Fruit fly (Drosophila melanogaster) whole organism, adult: Measurements from ENCODE around the gene CG14406.

Experiments used
- CG11617 ChIP-seq: fragments of 200-800 bp; sonication (Bioruptor generic); optimal IDR thresholded peaks from 2 replicates; lab custom pipeline; 2017; ENCODE audit warnings: mild to moderate bottlenecking, missing biosample characterization, missing genetic modification reagents, missing genetic modification characterization
- CG12768 ChIP-seq: fragments of 200-800 bp; sonication (Bioruptor generic); optimal IDR thresholded peaks from 2 replicates; lab custom pipeline; 2017; ENCODE audit warnings: missing biosample characterization, missing genetic modification characterization, mild to moderate bottlenecking, moderate library complexity, missing genetic modification reagents
- CG14711 ChIP-seq: fragments of 200-800 bp; sonication (Bioruptor generic); optimal IDR thresholded peaks from 2 replicates; lab custom pipeline; 2018; ENCODE audit warnings: missing biosample characterization, mild to moderate bottlenecking, missing genetic modification characterization, moderate library complexity
- CG1620 ChIP-seq: fragments of 200-800 bp; sonication (Bioruptor generic); optimal IDR thresholded peaks from 2 replicates; lab custom pipeline; 2016; ENCODE audit warnings: missing biosample characterization, missing genetic modification characterization
- CG33017 ChIP-seq: fragments of 200-800 bp; sonication (Bioruptor generic); optimal IDR thresholded peaks from 2 replicates; lab custom pipeline; 2018; ENCODE audit warnings: missing biosample characterization, mild to moderate bottlenecking, missing genetic modification characterization, moderate library complexity
- CG5204 ChIP-seq: fragments of 200-800 bp; sonication (Bioruptor generic); optimal IDR thresholded peaks from 2 replicates; lab custom pipeline; 2016; ENCODE audit warnings: missing biosample characterization, missing genetic modification characterization
- CG7045 ChIP-seq: fragments of 200-800 bp; sonication (Bioruptor generic); optimal IDR thresholded peaks from 2 replicates; lab custom pipeline; 2017; ENCODE audit warnings: missing biosample characterization, mild to moderate bottlenecking, missing genetic modification characterization
- CG7101 ChIP-seq: fragments of 200-800 bp; sonication (Bioruptor generic); optimal IDR thresholded peaks from 2 replicates; lab custom pipeline; 2018; ENCODE audit warnings: missing biosample characterization, mild to moderate bottlenecking, missing genetic modification characterization, moderate library complexity
- Clk ChIP-seq: fragments of 200-800 bp; sonication (Bioruptor generic); optimal IDR thresholded peaks from 2 replicates; lab custom pipeline; 2017; ENCODE audit warnings: missing biosample characterization, missing genetic modification characterization
- Crg-1 ChIP-seq: fragments of 200-800 bp; sonication (Bioruptor generic); optimal IDR thresholded peaks from 2 replicates; lab custom pipeline; 2016; ENCODE audit warnings: missing biosample characterization, missing genetic modification characterization
- Hr96 ChIP-seq: fragments of 200-800 bp; sonication (Bioruptor generic); optimal IDR thresholded peaks from 2 replicates; lab custom pipeline; 2016; ENCODE audit warnings: missing biosample characterization, missing genetic modification characterization
- Mnt ChIP-seq: fragments of 200-800 bp; sonication (Bioruptor generic); optimal IDR thresholded peaks from 2 replicates; lab custom pipeline; 2016; ENCODE audit warnings: missing biosample characterization, mild to moderate bottlenecking, missing genetic modification characterization
- bab1 ChIP-seq: fragments of 200-800 bp; sonication (Bioruptor generic); optimal IDR thresholded peaks from 3 replicates; lab custom pipeline; 2019; ENCODE audit warnings: missing biosample characterization, mild to moderate bottlenecking, missing genetic modification characterization, moderate library complexity
- cic ChIP-seq: fragments of 200-800 bp; sonication (Bioruptor generic); optimal IDR thresholded peaks from 2 replicates; lab custom pipeline; 2017; ENCODE audit warnings: missing biosample characterization, mild to moderate bottlenecking, missing genetic modification characterization, moderate library complexity
- cnc ChIP-seq, 2 experiments: fragments of >200 bp; optimal IDR thresholded peaks; 2 replicates each; lab custom pipeline; 2017
- kay ChIP-seq: fragments of 200-800 bp; sonication (Bioruptor generic); peaks from one replicate; lab custom pipeline; 2016; ENCODE audit warnings: missing biosample characterization, missing genetic modification characterization, borderline replicate concordance
- ovo ChIP-seq: fragments of 200-800 bp; sonication (Bioruptor generic); optimal IDR thresholded peaks from 2 replicates; lab custom pipeline; 2016; ENCODE audit warnings: missing biosample characterization, missing genetic modification characterization
- pad ChIP-seq: fragments of 200-800 bp; sonication (Bioruptor generic); optimal IDR thresholded peaks from 3 replicates; lab custom pipeline; 2017; ENCODE audit warnings: missing biosample characterization, missing genetic modification characterization, mild to moderate bottlenecking, moderate library complexity, missing genetic modification reagents
- tj ChIP-seq: fragments of 200-800 bp; sonication (Bioruptor generic); optimal IDR thresholded peaks from 3 replicates; lab custom pipeline; 2017; ENCODE audit warnings: missing biosample characterization, mild to moderate bottlenecking, missing genetic modification characterization, moderate library complexity
- toe ChIP-seq: fragments of 200-800 bp; sonication (Bioruptor generic); optimal IDR thresholded peaks from 2 replicates; lab custom pipeline; 2016; ENCODE audit warnings: missing biosample characterization, missing genetic modification characterization

CG14406 gene

dm6 chrX:14952097-14952844 lies 41.6 kb upstream of the CG14406 start:
- TF ChIP-seq Clk, result no peak
- TF ChIP-seq CG11617 (GFP tag; lab: Kevin White, UChicago), result peak; percentile 39
- peak; percentile 28 for TF ChIP-seq CG14711
- peak; percentile 62 for TF ChIP-seq CG7101
- TF ChIP-seq CG7045 (GFP tag; lab: Kevin White, UChicago), result peak; percentile 29
- peak; percentile 90 for TF ChIP-seq tj (GFP tag; lab: Kevin White, UChicago)
- no peak for TF ChIP-seq Hr96 (GFP tag; lab: Kevin White, UChicago)
- TF ChIP-seq CG5204 (GFP tag; lab: Kevin White, UChicago), result no peak
- TF ChIP-seq CG12768 (GFP tag; lab: Kevin White, UChicago), result no peak
- no peak for TF ChIP-seq cnc (optimal IDR thresholded peaks at IDR 0.05; lab: Kevin White, UChicago)
- no peak for TF ChIP-seq CG1620 (GFP tag; lab: Kevin White, UChicago)
- TF ChIP-seq pad (GFP tag; lab: Kevin White, UChicago), result peak; percentile 86
- peak; percentile 78 for TF ChIP-seq bab1 (GFP tag; lab: Kevin White, UChicago)
- TF ChIP-seq CG33017 (tag; lab: Kevin White, UChicago), result no peak
- TF ChIP-seq ovo (GFP tag; lab: Kevin White, UChicago), result peak; percentile 47
- TF ChIP-seq Crg-1, result peak; percentile 18
- peak; percentile 1 for TF ChIP-seq Mnt (GFP tag; lab: Kevin White, UChicago)
- TF ChIP-seq cic, result no peak
- no peak for TF ChIP-seq toe
- TF ChIP-seq kay (GFP tag; lab: Kevin White, UChicago), result peak; percentile 45

- TF ChIP-seq CG1620 (GFP tag; lab: Kevin White, UChicago), result no peak
- TF ChIP-seq CG33017 (tag; lab: Kevin White, UChicago), result no peak
- no peak for TF ChIP-seq cic
- TF ChIP-seq CG5204 (GFP tag; lab: Kevin White, UChicago), result no peak
- no peak for TF ChIP-seq kay (GFP tag; lab: Kevin White, UChicago)
- no peak for TF ChIP-seq toe
- TF ChIP-seq ovo (GFP tag; lab: Kevin White, UChicago), result peak; percentile 1
- peak; percentile 98 for TF ChIP-seq pad (GFP tag; lab: Kevin White, UChicago)
- TF ChIP-seq CG7045 (GFP tag; lab: Kevin White, UChicago), result no peak
These were observed 40.8 kb upstream of the CG14406 start for dm6 chrX:14951346-14951862.

dm6 chrX:14950273-14951272 lies 39.9 kb upstream of the CG14406 start:
- TF ChIP-seq ovo (GFP tag; lab: Kevin White, UChicago) (peak; percentile 93), CG5204 (GFP tag; lab: Kevin White, UChicago) (peak; percentile 90), tj (GFP tag; lab: Kevin White, UChicago) (peak; percentile 92), CG11617 (GFP tag; lab: Kevin White, UChicago) (peak; percentile 99), CG7045 (GFP tag; lab: Kevin White, UChicago) (peak; percentile 88), cic (no peak), toe (peak; percentile 79), CG14711 (peak; percentile 93), kay (GFP tag; lab: Kevin White, UChicago) (peak; percentile 93), bab1 (GFP tag; lab: Kevin White, UChicago) (peak; percentile 99), Crg-1 (peak; percentile 96), CG1620 (GFP tag; lab: Kevin White, UChicago) (peak; percentile 98), CG12768 (GFP tag; lab: Kevin White, UChicago) (peak; percentile 90), CG33017 (tag; lab: Kevin White, UChicago) (peak; percentile 92), cnc (optimal IDR thresholded peaks at IDR 0.05; lab: Kevin White, UChicago) (no peak), CG7101 (peak; percentile 97), Clk (peak; percentile 61), Mnt (GFP tag; lab: Kevin White, UChicago) (peak; percentile 85), Hr96 (GFP tag; lab: Kevin White, UChicago) (peak; percentile 91), pad (GFP tag; lab: Kevin White, UChicago) (no peak)

- TF ChIP-seq Mnt (GFP tag; lab: Kevin White, UChicago) (peak; percentile 12), Hr96 (GFP tag; lab: Kevin White, UChicago) (peak; percentile 11), toe (no peak)
These were observed 38.6 kb upstream of the CG14406 start for dm6 chrX:14949227-14949626.

- TF ChIP-seq CG7101 (peak; percentile 67), CG1620 (GFP tag; lab: Kevin White, UChicago) (peak; percentile 40), Crg-1 (peak; percentile 58), ovo (GFP tag; lab: Kevin White, UChicago) (peak; percentile 73), Clk (peak; percentile 73), kay (GFP tag; lab: Kevin White, UChicago) (peak; percentile 83), CG14711 (peak; percentile 64), CG7045 (GFP tag; lab: Kevin White, UChicago) (peak; percentile 79), toe (peak; percentile 71), CG5204 (GFP tag; lab: Kevin White, UChicago) (peak; percentile 59), CG11617 (GFP tag; lab: Kevin White, UChicago) (peak; percentile 85), cic (peak; percentile 41), tj (GFP tag; lab: Kevin White, UChicago) (peak; percentile 95), pad (GFP tag; lab: Kevin White, UChicago) (peak; percentile 52), Hr96 (GFP tag; lab: Kevin White, UChicago) (peak; percentile 90), CG33017 (tag; lab: Kevin White, UChicago) (peak; percentile 72), Mnt (GFP tag; lab: Kevin White, UChicago) (peak; percentile 53), bab1 (GFP tag; lab: Kevin White, UChicago) (peak; percentile 8), cnc (optimal IDR thresholded peaks at IDR 0.05; lab: Kevin White, UChicago) (no peak), CG12768 (GFP tag; lab: Kevin White, UChicago) (peak; percentile 99)
These were observed 36.8 kb upstream of the CG14406 start for dm6 chrX:14947399-14947798.
